Fruit fly (Drosophila melanogaster) whole organism, embryonic: ENCODE measurements around the gene Csas.

Experiments used
- B-H1 ChIP-seq: fragments of 200-800 bp; sonication (Bioruptor generic); IDR thresholded peaks from 3 replicates; pipeline ENCODE4 v1.3.6; 2022; ENCODE audit warnings: missing biosample characterization, missing genetic modification characterization
- C15 ChIP-seq: fragments of 200-800 bp; sonication (Bioruptor generic); IDR thresholded peaks from 3 replicates; pipeline ENCODE4 v1.3.6; 2022; ENCODE audit warnings: missing biosample characterization, missing genetic modification characterization
- CG10543 ChIP-seq: fragments of 200-800 bp; sonication (Bioruptor generic); optimal IDR thresholded peaks from 3 replicates; lab custom pipeline; 2017; ENCODE audit warnings: missing biosample characterization, mild to moderate bottlenecking, missing genetic modification characterization, moderate library complexity
- CG1233 ChIP-seq: fragments of 200-800 bp; sonication (Bioruptor generic); optimal IDR thresholded peaks from 4 replicates; lab custom pipeline; 2018; ENCODE audit warnings: missing biosample characterization, mild to moderate bottlenecking, missing genetic modification characterization
- CG12391 ChIP-seq: fragments of 200-800 bp; sonication (Bioruptor generic); optimal IDR thresholded peaks from 3 replicates; lab custom pipeline; 2018; ENCODE audit warnings: missing biosample characterization, mild to moderate bottlenecking, missing genetic modification characterization, moderate library complexity
- CG13287 ChIP-seq: fragments of 200-800 bp; sonication (Bioruptor generic); IDR thresholded peaks from 2 replicates; pipeline ENCODE4 v1.3.6; 2022; ENCODE audit warnings: missing biosample characterization, missing genetic modification characterization; ENCODE audit not compliant: partially characterized antibody
- CG15073 ChIP-seq: fragments of 200-800 bp; sonication (Bioruptor generic); optimal IDR thresholded peaks from 2 replicates; lab custom pipeline; 2016; ENCODE audit warnings: missing biosample characterization, missing genetic modification characterization
- CG15479 ChIP-seq: fragments of 200-800 bp; sonication (Bioruptor generic); optimal IDR thresholded peaks from 3 replicates; lab custom pipeline; 2019; ENCODE audit warnings: missing biosample characterization, mild to moderate bottlenecking, missing genetic modification characterization, moderate library complexity
- CG1792 ChIP-seq: fragments of 200-800 bp; sonication (Bioruptor generic); optimal IDR thresholded peaks from 2 replicates; lab custom pipeline; 2016; ENCODE audit warnings: missing biosample characterization, missing genetic modification characterization
- CG18262 ChIP-seq: fragments of 200-800 bp; optimal IDR thresholded peaks from 3 replicates; lab custom pipeline; 2019; ENCODE audit warnings: missing biosample characterization, mild to moderate bottlenecking, missing genetic modification characterization, moderate library complexity
- CG2712 ChIP-seq: fragments of 200-800 bp; optimal IDR thresholded peaks from 3 replicates; lab custom pipeline; 2019; ENCODE audit warnings: missing biosample characterization, mild to moderate bottlenecking, missing genetic modification characterization, moderate library complexity
- CG3163 ChIP-seq: fragments of 200-800 bp; sonication (Bioruptor generic); optimal IDR thresholded peaks from 3 replicates; lab custom pipeline; 2016; ENCODE audit warnings: missing biosample characterization, missing genetic modification characterization
- CG3281 ChIP-seq: fragments of 200-800 bp; sonication (Bioruptor generic); optimal IDR thresholded peaks from 3 replicates; lab custom pipeline; 2017; ENCODE audit warnings: missing biosample characterization, mild to moderate bottlenecking, missing genetic modification characterization
- CG34422 ChIP-seq: fragments of 200-800 bp; sonication (Bioruptor generic); IDR thresholded peaks from 3 replicates; pipeline ENCODE4 v1.3.6; 2022; ENCODE audit warnings: missing biosample characterization, missing genetic modification characterization
- CG4424 ChIP-seq: fragments of 200-800 bp; sonication (Bioruptor generic); optimal IDR thresholded peaks from 3 replicates; lab custom pipeline; 2016; ENCODE audit warnings: missing biosample characterization, missing genetic modification characterization
- CG6854 ChIP-seq: fragments of 200-800 bp; sonication (Bioruptor generic); optimal IDR thresholded peaks from 3 replicates; lab custom pipeline; 2017; ENCODE audit warnings: missing biosample characterization, mild to moderate bottlenecking, missing genetic modification characterization
- CG9727 ChIP-seq: fragments of 200-800 bp; sonication (Bioruptor generic); optimal IDR thresholded peaks from 3 replicates; lab custom pipeline; 2017; ENCODE audit warnings: missing biosample characterization, mild to moderate bottlenecking, missing genetic modification characterization
- CoRest ChIP-seq: fragments of 200-800 bp; sonication (Bioruptor generic); optimal IDR thresholded peaks from 3 replicates; lab custom pipeline; 2018; ENCODE audit warnings: missing biosample characterization, mild to moderate bottlenecking, missing genetic modification characterization, moderate library complexity
- Ets65A ChIP-seq: fragments of 200-800 bp; sonication (Bioruptor generic); peaks from one replicate; lab custom pipeline; 2016; ENCODE audit warnings: missing biosample characterization, missing genetic modification characterization
- HLH3B ChIP-seq: fragments of 200-800 bp; sonication (Bioruptor generic); IDR thresholded peaks from 2 replicates; pipeline ENCODE4 v1.3.6; 2022; ENCODE audit warnings: missing biosample characterization, missing genetic modification characterization
- HLH54F ChIP-seq: fragments of 200-800 bp; sonication (Bioruptor generic); optimal IDR thresholded peaks from 3 replicates; lab custom pipeline; 2016; ENCODE audit warnings: missing biosample characterization, missing genetic modification characterization
- Hmr ChIP-seq: fragments of 200-800 bp; sonication (Bioruptor generic); optimal IDR thresholded peaks from 3 replicates; lab custom pipeline; 2017; ENCODE audit warnings: mild to moderate bottlenecking, missing biosample characterization, missing genetic modification reagents, missing genetic modification characterization
- Hr51 ChIP-seq, 2 experiments: fragments of 200-800 bp; sonication (Bioruptor generic); optimal IDR thresholded peaks; 2 replicates in 1 of 2; 3 replicates in 1 of 2; lab custom pipeline; 2016 to 2018; ENCODE audit warnings: missing biosample characterization in 2 of 2, missing genetic modification characterization in 2 of 2, mild to moderate bottlenecking in 1 of 2, moderate library complexity in 1 of 2
- MBD-R2 ChIP-seq: fragments of 200-800 bp; sonication (Bioruptor generic); IDR thresholded peaks from 2 replicates; pipeline ENCODE4 v1.3.6; 2022; ENCODE audit warnings: missing biosample characterization, missing genetic modification characterization
- Meics ChIP-seq: fragments of 200-800 bp; sonication (Bioruptor generic); optimal IDR thresholded peaks from 2 replicates; lab custom pipeline; 2017; ENCODE audit warnings: missing biosample characterization, mild to moderate bottlenecking, missing genetic modification characterization
- Nf-YC ChIP-seq: fragments of 200-800 bp; optimal IDR thresholded peaks from 3 replicates; lab custom pipeline; 2019; ENCODE audit warnings: missing biosample characterization, mild to moderate bottlenecking, missing genetic modification characterization, moderate library complexity
- Oli ChIP-seq: fragments of 200-800 bp; sonication (Bioruptor generic); optimal IDR thresholded peaks from 2 replicates; lab custom pipeline; 2018; ENCODE audit warnings: missing biosample characterization, mild to moderate bottlenecking, missing genetic modification characterization, moderate library complexity
- Rfx ChIP-seq: fragments of 200-800 bp; sonication (Bioruptor generic); IDR thresholded peaks from 2 replicates; pipeline ENCODE4 v1.3.6; 2022; ENCODE audit warnings: missing biosample characterization, missing genetic modification characterization
- Stat92E ChIP-seq, 3 experiments: fragments of >200 bp in 2 of 3; fragments of 200-800 bp in 1 of 3; sonication (Bioruptor generic) in 1 of 3; optimal IDR thresholded peaks; 2 replicates each; lab custom pipeline; 2017 to 2019; ENCODE audit warnings: missing biosample characterization in 3 of 3, missing genetic modification characterization in 3 of 3, mild to moderate bottlenecking in 1 of 3, moderate library complexity in 1 of 3
- Vsx1 ChIP-seq: fragments of 200-800 bp; sonication (Bioruptor generic); optimal IDR thresholded peaks from 2 replicates; lab custom pipeline; 2017; ENCODE audit warnings: missing biosample characterization, mild to moderate bottlenecking, missing genetic modification characterization, missing genetic modification reagents
- abd-A ChIP-seq: fragments of 200-800 bp; sonication (Bioruptor generic); optimal IDR thresholded peaks from 3 replicates; lab custom pipeline; 2019; ENCODE audit warnings: missing biosample characterization, mild to moderate bottlenecking, missing genetic modification characterization, moderate library complexity
- ase ChIP-seq: fragments of 200-800 bp; sonication (Bioruptor generic); IDR thresholded peaks from 3 replicates; pipeline ENCODE4 v1.3.6; 2022; ENCODE audit warnings: missing biosample characterization, missing genetic modification characterization
- bbx ChIP-seq: fragments of 200-800 bp; sonication (Bioruptor generic); IDR thresholded peaks from 2 replicates; pipeline ENCODE4 v1.3.6; 2022; ENCODE audit warnings: missing biosample characterization, missing genetic modification characterization; ENCODE audit not compliant: partially characterized antibody
- cas ChIP-seq: fragments of 200-800 bp; sonication (Bioruptor generic); IDR thresholded peaks from 2 replicates; pipeline ENCODE4 v1.3.6; 2022; ENCODE audit warnings: missing biosample characterization, missing genetic modification characterization
- dmrt11E ChIP-seq: fragments of 200-800 bp; sonication (Bioruptor generic); optimal IDR thresholded peaks from 3 replicates; lab custom pipeline; 2018; ENCODE audit warnings: missing biosample characterization, mild to moderate bottlenecking, missing genetic modification characterization, moderate library complexity
- dysf ChIP-seq: fragments of 200-800 bp; sonication (Bioruptor generic); IDR thresholded peaks from 3 replicates; pipeline ENCODE4 v1.3.6; 2022; ENCODE audit warnings: missing biosample characterization, missing genetic modification characterization
- exex ChIP-seq: fragments of 200-800 bp; sonication (Bioruptor generic); optimal IDR thresholded peaks from 4 replicates; lab custom pipeline; 2018; ENCODE audit warnings: missing biosample characterization, mild to moderate bottlenecking, missing genetic modification characterization, moderate library complexity
- fd102C ChIP-seq: fragments of 200-800 bp; sonication (Bioruptor generic); optimal IDR thresholded peaks from 2 replicates; lab custom pipeline; 2018; ENCODE audit warnings: missing biosample characterization, mild to moderate bottlenecking, missing genetic modification characterization, moderate library complexity
- grau ChIP-seq: fragments of 200-800 bp; optimal IDR thresholded peaks from 3 replicates; lab custom pipeline; 2019; ENCODE audit warnings: missing biosample characterization, mild to moderate bottlenecking, missing genetic modification characterization, moderate library complexity
- grn ChIP-seq: fragments of 200-800 bp; sonication (Bioruptor generic); optimal IDR thresholded peaks from 3 replicates; lab custom pipeline; 2017; ENCODE audit warnings: missing biosample characterization, missing genetic modification characterization
- h ChIP-seq: fragments of >200 bp; optimal IDR thresholded peaks from 2 replicates; lab custom pipeline; 2017
- shn ChIP-seq: fragments of 200-800 bp; sonication (Bioruptor generic); optimal IDR thresholded peaks from 3 replicates; lab custom pipeline; 2016; ENCODE audit warnings: missing biosample characterization, missing genetic modification characterization
- sug ChIP-seq: fragments of 200-800 bp; optimal IDR thresholded peaks from 2 replicates; lab custom pipeline; 2019; ENCODE audit warnings: missing biosample characterization, mild to moderate bottlenecking, missing genetic modification characterization, moderate library complexity
- tio ChIP-seq: fragments of 200-800 bp; sonication (Bioruptor generic); optimal IDR thresholded peaks from 2 replicates; lab custom pipeline; 2017; ENCODE audit warnings: missing biosample characterization, missing genetic modification characterization, inconsistent platforms
- trem ChIP-seq: fragments of 200-800 bp; optimal IDR thresholded peaks from 3 replicates; lab custom pipeline; 2019; ENCODE audit warnings: missing biosample characterization, mild to moderate bottlenecking, missing genetic modification characterization, moderate library complexity
- z ChIP-seq: fragments of 200-800 bp; sonication (Bioruptor generic); IDR thresholded peaks from 3 replicates; pipeline ENCODE4 v1.3.6; 2022; ENCODE audit warnings: missing biosample characterization, missing genetic modification characterization
- zen2 ChIP-seq: fragments of 200-800 bp; sonication (Bioruptor generic); IDR thresholded peaks from 3 replicates; pipeline ENCODE4 v1.3.6; 2022; ENCODE audit warnings: missing biosample characterization, missing genetic modification characterization; ENCODE audit not compliant: partially characterized antibody
- zfh2 ChIP-seq: fragments of 200-800 bp; sonication (Bioruptor generic); optimal IDR thresholded peaks from 2 replicates; lab custom pipeline; 2016; ENCODE audit warnings: missing biosample characterization, missing genetic modification characterization

Csas gene

DNA sequence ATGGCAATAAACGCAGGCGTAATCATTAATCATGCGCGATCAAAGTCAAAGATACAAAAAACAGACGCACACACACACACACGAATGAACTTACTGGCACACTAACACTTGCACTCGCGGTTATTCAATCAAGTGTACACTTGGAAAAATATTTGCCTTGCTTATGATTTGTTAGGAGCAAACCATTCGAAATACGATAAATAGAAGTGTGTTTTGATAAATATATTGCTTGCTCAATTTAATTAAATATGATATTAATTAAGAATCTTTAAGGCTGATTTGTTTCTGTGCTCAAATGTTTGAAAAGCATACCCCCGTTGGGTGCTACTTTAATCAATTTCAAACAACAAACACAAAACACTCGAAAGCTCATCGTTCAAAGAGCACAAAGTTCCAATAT is 43.3 kb downstream of the Csas start (continued):
- TF ChIP-seq Nf-YC (tag; lab: Kevin White, UChicago), result no peak

DNA sequence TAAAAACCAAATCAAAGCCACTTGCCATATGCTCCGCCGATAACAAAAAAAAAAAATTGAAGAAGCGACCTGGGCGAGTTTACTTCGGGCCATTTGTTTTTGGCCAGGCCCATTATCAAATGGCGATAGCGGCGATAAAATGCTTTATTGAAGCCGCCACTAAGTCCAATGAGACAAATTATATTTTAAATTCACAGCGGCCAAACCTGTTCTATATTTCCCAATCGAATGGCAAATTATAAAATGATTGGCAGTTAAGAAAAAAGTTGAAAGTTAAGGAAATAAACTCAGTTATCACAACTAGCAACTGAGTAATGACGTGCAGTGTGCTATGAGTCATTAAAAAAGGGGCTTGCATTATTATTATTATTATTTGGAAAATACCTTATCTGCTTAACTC is 47.6 kb downstream of the Csas start:
- TF ChIP-seq Stat92E (GFP tag; optimal IDR thresholded peaks at IDR 0.05; lab: Kevin White, UChicago) (no peak), sug (tag; lab: Kevin White, UChicago) (peak; percentile 37), abd-A (tag; lab: Kevin White, UChicago) (no peak), exex (tag; lab: Kevin White, UChicago) (peak; percentile 75), shn (GFP tag; lab: Kevin White, UChicago) (no peak)

DNA sequence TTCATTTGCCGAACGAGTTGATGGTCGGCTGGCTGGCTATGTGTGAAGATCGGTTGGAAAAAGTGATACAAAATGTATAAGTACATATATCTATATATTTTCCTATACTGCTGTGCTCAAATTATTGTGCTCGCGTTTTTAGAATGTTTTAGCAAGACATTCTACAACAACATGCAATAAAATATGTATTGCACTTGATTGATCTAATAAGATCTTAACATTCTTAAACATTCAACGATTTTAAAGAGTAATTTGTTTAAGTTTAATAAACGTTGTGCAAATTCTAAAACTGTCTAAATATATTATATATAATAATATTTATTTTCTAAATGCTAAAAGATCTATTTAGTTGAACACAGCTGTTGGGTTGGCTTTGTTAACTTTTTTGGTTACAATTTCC is 48.4 kb downstream of the Csas start:
- no peak for TF ChIP-seq HLH54F (GFP tag; lab: Kevin White, UChicago)
- TF ChIP-seq CG12391 (tag; lab: Kevin White, UChicago), result no peak
- TF ChIP-seq zfh2 (GFP tag; lab: Kevin White, UChicago), result no peak
- TF ChIP-seq Meics (GFP tag; lab: Kevin White, UChicago), result peak; percentile 32
- TF ChIP-seq CG10543 (GFP tag; lab: Kevin White, UChicago), result no peak
- TF ChIP-seq CG2712, result peak; percentile 25
- no peak; the same call in 2 of the 3 replicates for TF ChIP-seq dysf
- TF ChIP-seq tio, result no peak
- TF ChIP-seq CoRest (tag; lab: Kevin White, UChicago), result peak; percentile 2
- TF ChIP-seq C15 (GFP tag; lab: Robert Waterston, UW), result no peak
- TF ChIP-seq HLH3B (GFP tag; lab: Robert Waterston, UW), result no peak
- TF ChIP-seq Hr51 (GFP tag; optimal IDR thresholded peaks at IDR 0.05; lab: Kevin White, UChicago), result peak in 1 of 2 experiments; percentile 48
- peak; percentile 17 for TF ChIP-seq Oli (tag; lab: Kevin White, UChicago)
- TF ChIP-seq CG3163 (GFP tag; lab: Kevin White, UChicago), result no peak
- no peak for TF ChIP-seq dmrt11E (tag; lab: Kevin White, UChicago)
- no peak for TF ChIP-seq Ets65A (GFP tag; lab: Kevin White, UChicago)
- TF ChIP-seq Vsx1 (GFP tag; lab: Kevin White, UChicago), result no peak
- TF ChIP-seq bbx (GFP tag; lab: Robert Waterston, UW), result no peak
- TF ChIP-seq CG15479 (GFP tag; lab: Kevin White, UChicago), result no peak
- peak; percentile 58 for TF ChIP-seq CG3281
- no peak for TF ChIP-seq CG13287
- no peak for TF ChIP-seq CG18262 (tag; lab: Kevin White, UChicago)
- TF ChIP-seq ase (GFP tag; lab: Robert Waterston, UW), result no peak
- no peak for TF ChIP-seq CG34422 (GFP tag; lab: Robert Waterston, UW)
- TF ChIP-seq cas (GFP tag; lab: Robert Waterston, UW), result no peak
- no peak for TF ChIP-seq CG9727 (GFP tag; lab: Kevin White, UChicago)
- peak; percentile 49 for TF ChIP-seq grau (tag; lab: Kevin White, UChicago)
- TF ChIP-seq zen2, result no peak
- TF ChIP-seq Rfx, result 0 out of 2 replicates have a peak, but pooled peaks have one; percentile 37
- TF ChIP-seq CG15073, result no peak
- no peak for TF ChIP-seq trem (tag; lab: Kevin White, UChicago)
- TF ChIP-seq fd102C (GFP tag; lab: Kevin White, UChicago), result no peak
- no peak for TF ChIP-seq CG6854 (GFP tag; lab: Kevin White, UChicago)
- no peak for TF ChIP-seq CG1233 (GFP tag; lab: Kevin White, UChicago)
- no peak for TF ChIP-seq grn (GFP tag; lab: Kevin White, UChicago)
- no peak for TF ChIP-seq MBD-R2 (GFP tag; lab: Robert Waterston, UW)
- no peak for TF ChIP-seq h (lab: Kevin White, UChicago)
- TF ChIP-seq B-H1 (GFP tag; lab: Robert Waterston, UW), result no peak
- TF ChIP-seq Hmr, result peak; percentile 5
- no peak for TF ChIP-seq z (GFP tag; lab: Robert Waterston, UW)
- TF ChIP-seq CG4424 (GFP tag; lab: Kevin White, UChicago), result no peak
- no peak for TF ChIP-seq CG1792
